Worm (Caenorhabditis elegans): ENCODE results near the gene Y73B6BL.23.

Gene Y73B6BL.23

ce11 chrIV:6391566-6391965 lies 27.3 kb downstream of the Y73B6BL.23 start:
- peak; percentile 86 for TF ChIP-seq nfya-1 (tag; optimal IDR thresholded peaks at IDR 0.05; ENCODE audit: insufficient read depth)
- TF ChIP-seq nhr-67 (tag; optimal IDR thresholded peaks at IDR 0.05): no peak

ce11 chrIV:6388550-6388949 lies 30.3 kb downstream of the Y73B6BL.23 start:
- TF ChIP-seq skn-1 (tag; optimal IDR thresholded peaks at IDR 0.05) (no peak), mml-1 (tag; optimal IDR thresholded peaks at IDR 0.05) (no peak), ama-1 (optimal IDR thresholded peaks at IDR 0.05) (no peak), jun-1 (tag; optimal IDR thresholded peaks at IDR 0.05) (no peak), daf-12 (tag; optimal IDR thresholded peaks at IDR 0.05) (no peak), egl-27 (tag; optimal IDR thresholded peaks at IDR 0.05) (no peak), ztf-4 (tag; optimal IDR thresholded peaks at IDR 0.05) (no peak), nhr-43 (tag; optimal IDR thresholded peaks at IDR 0.05; ENCODE audit: poor library complexity, severe bottlenecking) (no peak), nhr-76 (tag; optimal IDR thresholded peaks at IDR 0.05) (no peak)

ce11 chrIV:6385010-6385409 lies 33.9 kb downstream of the Y73B6BL.23 start:
- TF ChIP-seq egl-5 (tag; optimal IDR thresholded peaks at IDR 0.05) (no peak), fkh-10 (GFP tag; optimal IDR thresholded peaks at IDR 0.05) (peak; percentile 38), fkh-2 (tag; optimal IDR thresholded peaks at IDR 0.05) (no peak)

ce11 chrIV:6383970-6384369 lies 34.9 kb downstream of the Y73B6BL.23 start, which contains the start of gene shl-1:
TSS of gene shl-1 (minus strand) at chrIV:6384070.
- TF ChIP-seq ztf-11 (tag; optimal IDR thresholded peaks at IDR 0.05): no peak
- TF ChIP-seq ceh-9 (tag; optimal IDR thresholded peaks at IDR 0.05): no peak
- no peak for TF ChIP-seq ama-1 (optimal IDR thresholded peaks at IDR 0.05)

ce11 chrIV:6378398-6378797 lies 40.5 kb downstream of the Y73B6BL.23 start:
- TF ChIP-seq elt-3 (tag; optimal IDR thresholded peaks at IDR 0.05) (no peak), ZK546.5 (tag; optimal IDR thresholded peaks at IDR 0.05) (no peak), snpc-4 (tag; optimal IDR thresholded peaks at IDR 0.05) (no peak), hmg-11 (tag; optimal IDR thresholded peaks at IDR 0.05) (no peak), fkh-10 (GFP tag; optimal IDR thresholded peaks at IDR 0.05) (no peak), nhr-11 (tag; optimal IDR thresholded peaks at IDR 0.05) (no peak), ceh-28 (tag; optimal IDR thresholded peaks at IDR 0.05) (no peak), nfya-1 (tag; optimal IDR thresholded peaks at IDR 0.05; ENCODE audit: insufficient read depth) (no peak), pha-4 (tag; optimal IDR thresholded peaks at IDR 0.05) (no peak), unc-39 (tag; optimal IDR thresholded peaks at IDR 0.05) (no peak), mdl-1 (tag; optimal IDR thresholded peaks at IDR 0.05) (no peak)

ce11 chrIV:6377335-6378069 lies 41.4 kb downstream of the Y73B6BL.23 start:
- no peak for TF ChIP-seq hmg-11 (tag; optimal IDR thresholded peaks at IDR 0.05)
- TF ChIP-seq egl-5 (tag; optimal IDR thresholded peaks at IDR 0.05): no peak
- TF ChIP-seq nhr-11 (tag; optimal IDR thresholded peaks at IDR 0.05): no peak

ce11 chrIV:6376473-6377115 lies 42.3 kb downstream of the Y73B6BL.23 start, which contains the start of the genes hrpf-2 and bli-6:
TSS of gene hrpf-2 (minus strand) at chrIV:6376523.
TSS of gene bli-6 (plus strand) at chrIV:6377065.
- TF ChIP-seq nhr-67 (tag; optimal IDR thresholded peaks at IDR 0.05) (no peak), ztf-11 (tag; optimal IDR thresholded peaks at IDR 0.05) (no peak), pha-4 (tag; optimal IDR thresholded peaks at IDR 0.05) (peak; percentile 89), elt-2 (tag; optimal IDR thresholded peaks at IDR 0.05) (peak; percentile 46), nhr-76 (tag; optimal IDR thresholded peaks at IDR 0.05) (no peak), nfya-1 (tag; optimal IDR thresholded peaks at IDR 0.05; ENCODE audit: insufficient read depth) (peak; percentile 70), nhr-43 (tag; optimal IDR thresholded peaks at IDR 0.05; ENCODE audit: poor library complexity, severe bottlenecking) (peak; percentile 45), snpc-4 (tag; optimal IDR thresholded peaks at IDR 0.05) (peak; percentile 79), nhr-12 (tag; optimal IDR thresholded peaks at IDR 0.05) (no peak), R02D3.7 (tag; optimal IDR thresholded peaks at IDR 0.05) (peak; percentile 81), ceh-82 (tag; optimal IDR thresholded peaks at IDR 0.05) (no peak), lin-39 (tag; optimal IDR thresholded peaks at IDR 0.05) (peak; percentile 63), sea-2 (GFP tag; optimal IDR thresholded peaks at IDR 0.05) (no peak), lin-15B (tag; optimal IDR thresholded peaks at IDR 0.05) (peak; percentile 95), nhr-23 (tag; optimal IDR thresholded peaks at IDR 0.05) (peak; percentile 69), ceh-16 (tag; optimal IDR thresholded peaks at IDR 0.05) (no peak), hmg-11 (tag; optimal IDR thresholded peaks at IDR 0.05) (peak; percentile 70), fos-1 (tag; optimal IDR thresholded peaks at IDR 0.05) (no peak), daf-12 (tag; optimal IDR thresholded peaks at IDR 0.05) (no peak), elt-1 (tag; optimal IDR thresholded peaks at IDR 0.05) (no peak), nhr-25 (tag; optimal IDR thresholded peaks at IDR 0.05) (peak; percentile 56), jun-1 (tag; optimal IDR thresholded peaks at IDR 0.05) (peak; percentile 21), nhr-237 (tag; optimal IDR thresholded peaks at IDR 0.05) (no peak)
